Fruit fly (Drosophila melanogaster): ENCODE results near the gene CG18641.
A peak's percentile ranks its signal among the peaks of the same experiment; 100 is the strongest.

The CG18641 gene

dm6 chr2L:2454644-2455043, 39.5 kb upstream of the CG18641 start (continued):
- peak; percentile 98 for TF ChIP-seq Adf1 (GFP tag; IDR thresholded peaks at IDR 0.05)
- no peak for TF ChIP-seq Gug (GFP tag; IDR thresholded peaks at IDR 0.05)
- no peak for TF ChIP-seq dan (GFP tag; IDR thresholded peaks at IDR 0.05)
- peak; percentile 88 for TF ChIP-seq Nf-YB (GFP tag; optimal IDR thresholded peaks at IDR 0.05)
- no peak for TF ChIP-seq CG5245 (GFP tag; optimal IDR thresholded peaks at IDR 0.05)
- peak; percentile 95 for TF ChIP-seq Deaf1 (tag; optimal IDR thresholded peaks at IDR 0.05)
- no peak for TF ChIP-seq HLH3B (GFP tag; IDR thresholded peaks at IDR 0.05)
- no peak for TF ChIP-seq CG10462 (GFP tag; optimal IDR thresholded peaks at IDR 0.05)
- TF ChIP-seq zen (tag; optimal IDR thresholded peaks at IDR 0.05) = peak; percentile 31
- no peak for TF ChIP-seq wor (GFP tag; IDR thresholded peaks at IDR 0.05)
- TF ChIP-seq fd102C (GFP tag; optimal IDR thresholded peaks at IDR 0.05) = no peak
- TF ChIP-seq zen2 (GFP tag; IDR thresholded peaks at IDR 0.05; ENCODE audit: partially characterized antibody) = no peak
- peak; percentile 99 for TF ChIP-seq z (GFP tag; IDR thresholded peaks at IDR 0.05)
- TF ChIP-seq Scr (GFP tag; IDR thresholded peaks at IDR 0.05; ENCODE audit: partially characterized antibody) = peak; percentile 49; the same call in 1 of the 2 replicates
- no peak for TF ChIP-seq Dref (GFP tag; IDR thresholded peaks at IDR 0.05)
- TF ChIP-seq CG17912 (GFP tag; optimal IDR thresholded peaks at IDR 0.05) = no peak
- TF ChIP-seq CG9876 (GFP tag; optimal IDR thresholded peaks at IDR 0.05) = no peak
- TF ChIP-seq sd (tag; optimal IDR thresholded peaks at IDR 0.05) = peak; percentile 19
- peak; percentile 63; the same call in 1 of the 3 replicates for TF ChIP-seq Opbp (GFP tag; IDR thresholded peaks at IDR 0.05; ENCODE audit: partially characterized antibody)
- TF ChIP-seq HLHmδ (GFP tag; optimal IDR thresholded peaks at IDR 0.05) = peak; percentile 38
- TF ChIP-seq Med (GFP tag) = peak; percentile 82
- peak; percentile 68 for TF ChIP-seq CG1832 (GFP tag; optimal IDR thresholded peaks at IDR 0.05)
- TF ChIP-seq amos (GFP tag; IDR thresholded peaks at IDR 0.05; ENCODE audit: partially characterized antibody) = peak; percentile 57; the same call in 1 of the 2 replicates
- peak; percentile 81; the same call in 2 of the 4 replicates for TF ChIP-seq chinmo (GFP tag; IDR thresholded peaks at IDR 0.05; ENCODE audit: partially characterized antibody)
- TF ChIP-seq CG8089 (GFP tag; optimal IDR thresholded peaks at IDR 0.05) = no peak
- peak in 1 of 2 experiments; percentile 52 for TF ChIP-seq insv (GFP tag; optimal IDR thresholded peaks at IDR 0.05)
- TF ChIP-seq CG13287 (GFP tag; IDR thresholded peaks at IDR 0.05; ENCODE audit: partially characterized antibody) = peak; percentile 27; the same call in 1 of the 2 replicates
- peak; percentile 92 for TF ChIP-seq CG15479 (GFP tag; optimal IDR thresholded peaks at IDR 0.05)
- peak; percentile 57; the same call in 1 of the 2 replicates for TF ChIP-seq ato (GFP tag; IDR thresholded peaks at IDR 0.05; ENCODE audit: partially characterized antibody)
- peak; percentile 0 to 27 for TF ChIP-seq Trl (optimal IDR thresholded peaks at IDR 0.05)
- TF ChIP-seq Trl (GFP tag; optimal IDR thresholded peaks at IDR 0.05) = no peak

- peak; percentile 94 for TF ChIP-seq grn (GFP tag; optimal IDR thresholded peaks at IDR 0.05)
- TF ChIP-seq BEAF-32 (GFP tag; optimal IDR thresholded peaks at IDR 0.05) = no peak
- no peak for TF ChIP-seq sisA (GFP tag; IDR thresholded peaks at IDR 0.05)
- TF ChIP-seq Mes4 (GFP tag; optimal IDR thresholded peaks at IDR 0.05) = no peak
- TF ChIP-seq CG13775 (GFP tag; optimal IDR thresholded peaks at IDR 0.05) = no peak
- TF ChIP-seq Kr (GFP tag; optimal IDR thresholded peaks at IDR 0.05) = peak; percentile 59
- no peak for TF ChIP-seq CG4617 (GFP tag; optimal IDR thresholded peaks at IDR 0.05; ENCODE audit: borderline replicate concordance)
- TF ChIP-seq wdn (GFP tag; IDR thresholded peaks at IDR 0.05) = no peak
- no peak for TF ChIP-seq Nf-YB (GFP tag; optimal IDR thresholded peaks at IDR 0.05)
- no peak for TF ChIP-seq Mad (GFP tag; optimal IDR thresholded peaks at IDR 0.05)
- TF ChIP-seq Mrtf (GFP tag; IDR thresholded peaks at IDR 0.05) = no peak
- no peak for TF ChIP-seq H2.0 (GFP tag; IDR thresholded peaks at IDR 0.05)
- TF ChIP-seq CG7745 (tag; optimal IDR thresholded peaks at IDR 0.05) = peak; percentile 64
Measured at dm6 chr2L:2453818-2454217, 38.7 kb upstream of the CG18641 start.

Data from whole organism, embryonic.